Worm (Caenorhabditis elegans): ENCODE measurements around the gene C34F6.11.

- TF ChIP-seq pqm-1 (tag; optimal IDR thresholded peaks at IDR 0.05), result peak; percentile 13
- TF ChIP-seq F49E8.2 (tag; optimal IDR thresholded peaks at IDR 0.05; ENCODE audit: borderline replicate concordance), result no peak
- no peak for TF ChIP-seq lin-38 (GFP tag; IDR thresholded peaks at IDR 0.05)
- TF ChIP-seq unc-62 (GFP tag; optimal IDR thresholded peaks at IDR 0.05 in 1 of 2), result no peak
- no peak for TF ChIP-seq unc-62 (tag; optimal IDR thresholded peaks at IDR 0.05)
These were observed 47.3 kb upstream of the C34F6.11 start for ce11 chrX:11250983-11251382.

Data from whole organism, L4 larva.